Worm (Caenorhabditis elegans) whole organism, L4/young adult: ENCODE results near the gene F07E5.9.

ENCODE experiments used
- dao-5 ChIP-seq: sonication (generic microtip); optimal IDR thresholded peaks from 2 replicates; lab custom pipeline; 2016; ENCODE audit warnings: missing genotype, missing genetic modification characterization, moderate library complexity, missing compliant biosample characterization
- him-1 ChIP-seq: sonication (generic microtip); optimal IDR thresholded peaks from 2 replicates; lab custom pipeline; 2016; ENCODE audit warnings: missing genotype, missing genetic modification reagents, missing genetic modification characterization, missing compliant biosample characterization

DNA sequence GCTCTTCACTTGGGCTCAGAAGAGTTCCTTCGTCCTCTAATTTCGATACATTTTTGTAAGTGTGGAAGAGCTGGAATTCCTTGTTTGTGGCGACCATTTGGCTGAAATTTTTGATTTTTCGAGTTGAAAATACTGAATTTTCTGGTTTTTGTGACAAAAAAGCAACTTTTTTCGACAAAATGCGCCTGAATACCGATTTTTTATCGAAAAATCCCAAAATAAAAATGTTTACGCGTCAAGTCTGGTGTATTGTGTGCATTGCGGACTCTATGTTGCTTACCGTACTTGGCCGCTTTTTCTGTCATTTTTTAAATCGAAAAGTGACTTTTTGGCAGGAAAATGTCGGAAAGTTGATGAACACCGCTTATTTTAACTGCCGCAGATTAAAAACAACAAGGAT is 50.0 kb downstream of the F07E5.9 start, which contains the start of gene bath-3:
- TF ChIP-seq him-1 (tag; lab: Kevin White, UChicago) (no peak), dao-5 (tag; lab: Kevin White, UChicago) (no peak)
